Worm (Caenorhabditis elegans) whole organism, L1 larva: ENCODE data around the gene Y75B12A.2.

Source experiments
- C04F5.9 ChIP-seq: sonication (generic microtip); optimal IDR thresholded peaks from 2 replicates; lab custom pipeline; 2016; ENCODE audit warnings: missing genetic modification characterization, missing compliant biosample characterization
- C34B4.2 ChIP-seq: sonication (generic microtip); optimal IDR thresholded peaks from 2 replicates; lab custom pipeline; 2017; ENCODE audit warnings: mild to moderate bottlenecking, missing genetic modification characterization, missing compliant biosample characterization
- aha-1 ChIP-seq: fragments of 150-350 bp; optimal IDR thresholded peaks from 2 replicates; lab custom pipeline; 2014; ENCODE audit warnings: missing biosample characterization, missing genetic modification characterization
- alr-1 ChIP-seq: fragments of 200-800 bp; sonication (Bioruptor generic); optimal IDR thresholded peaks from 2 replicates; lab custom pipeline; 2018; ENCODE audit warnings: borderline replicate concordance, mild to moderate bottlenecking, missing genetic modification characterization, missing compliant biosample characterization
- aly-2 ChIP-seq: fragments of 150-350 bp; optimal IDR thresholded peaks from 2 replicates; lab custom pipeline; 2014; ENCODE audit warnings: missing biosample characterization, missing genetic modification characterization
- blmp-1 ChIP-seq: fragments of 150-350 bp; optimal IDR thresholded peaks from 2 replicates; lab custom pipeline; 2014; ENCODE audit warnings: missing biosample characterization, missing genetic modification characterization
- ceh-8 ChIP-seq: fragments of 200-800 bp; sonication (Bioruptor generic); optimal IDR thresholded peaks from 2 replicates; lab custom pipeline; 2018; ENCODE audit warnings: mild to moderate bottlenecking, missing genetic modification characterization, moderate library complexity, missing compliant biosample characterization
- ceh-90 ChIP-seq: sonication (generic microtip); optimal IDR thresholded peaks from 2 replicates; lab custom pipeline; 2016; ENCODE audit warnings: missing genetic modification characterization, missing compliant biosample characterization
- dpl-1 ChIP-seq, 3 experiments: fragments of 150-350 bp in 2 of 3; sonication (generic microtip) in 1 of 3; optimal IDR thresholded peaks; 2 replicates each; lab custom pipeline; 2014 to 2017; ENCODE audit warnings: missing biosample characterization in 3 of 3, missing genetic modification characterization in 3 of 3, missing genetic modification reagents in 3 of 3
- dsc-1 ChIP-seq: sonication (generic microtip); optimal IDR thresholded peaks from 2 replicates; lab custom pipeline; 2016; ENCODE audit warnings: mild to moderate bottlenecking, missing genetic modification characterization, missing compliant biosample characterization
- efl-1 ChIP-seq, 4 experiments: fragments of 150-350 bp; optimal IDR thresholded peaks in 3 of 4; peaks in 1 of 4; 1 replicate in 1 of 4; 2 replicates in 3 of 4; lab custom pipeline; 2014; ENCODE audit warnings: missing biosample characterization in 2 of 4, missing genetic modification characterization in 2 of 4, missing genetic modification reagents in 2 of 4
- efl-3 ChIP-seq: fragments of 200-800 bp; sonication (Bioruptor generic); optimal IDR thresholded peaks from 2 replicates; lab custom pipeline; 2018; ENCODE audit warnings: mild to moderate bottlenecking, missing genetic modification characterization, missing compliant biosample characterization
- egl-27 ChIP-seq, 2 experiments: fragments of 150-350 bp in 1 of 2; sonication (generic microtip); optimal IDR thresholded peaks; 3 replicates each; lab custom pipeline; 2017 to 2018; ENCODE audit warnings: missing biosample characterization in 2 of 2, missing genetic modification characterization in 2 of 2, missing genetic modification reagents in 2 of 2
- elt-2 ChIP-seq: sonication (generic microtip); optimal IDR thresholded peaks from 2 replicates; lab custom pipeline; 2016; ENCODE audit warnings: missing genetic modification characterization, mild to moderate bottlenecking, inconsistent platforms, missing compliant biosample characterization, missing genetic modification reagents
- elt-3 ChIP-seq, 6 experiments: fragments of 150-350 bp in 1 of 6; sonication (generic microtip); optimal IDR thresholded peaks; 2 replicates each; lab custom pipeline; 2017 to 2018; ENCODE audit warnings: missing biosample characterization in 6 of 6, missing genetic modification characterization in 6 of 6, inconsistent platforms in 1 of 6
- ets-5 ChIP-seq: fragments of 200-800 bp; sonication (Bioruptor generic); IDR thresholded peaks from 2 replicates; pipeline ENCODE4 v1.3.6; 2022; ENCODE audit warnings: missing genetic modification characterization, missing compliant biosample characterization
- fkh-10 ChIP-seq: sonication (generic microtip); optimal IDR thresholded peaks from 2 replicates; lab custom pipeline; 2017; ENCODE audit warnings: missing biosample characterization, missing genetic modification reagents, missing genetic modification characterization
- fkh-4 ChIP-seq: sonication (generic microtip); optimal IDR thresholded peaks from 2 replicates; lab custom pipeline; 2016; ENCODE audit warnings: missing compliant biosample characterization, missing genetic modification characterization, borderline replicate concordance
- hlh-17 ChIP-seq: fragments of 200-800 bp; sonication (Bioruptor generic); optimal IDR thresholded peaks from 2 replicates; lab custom pipeline; 2018; ENCODE audit warnings: missing genetic modification characterization, mild to moderate bottlenecking, missing compliant biosample characterization, moderate library complexity, borderline replicate concordance
- hlh-4 ChIP-seq: sonication (generic microtip); optimal IDR thresholded peaks from 2 replicates; lab custom pipeline; 2016; ENCODE audit warnings: mild to moderate bottlenecking, missing genetic modification characterization, missing compliant biosample characterization
- hpl-2 ChIP-seq: fragments of 150-350 bp; optimal IDR thresholded peaks from 2 replicates; lab custom pipeline; 2014; ENCODE audit warnings: missing biosample characterization, missing genetic modification reagents, missing genetic modification characterization
- irx-1 ChIP-seq: sonication (generic microtip); optimal IDR thresholded peaks from 2 replicates; lab custom pipeline; 2016; ENCODE audit warnings: missing genetic modification characterization, missing compliant biosample characterization
- lin-13 ChIP-seq: fragments of 150-350 bp; optimal IDR thresholded peaks from 2 replicates; lab custom pipeline; 2014; ENCODE audit warnings: missing biosample characterization, missing genetic modification reagents, missing genetic modification characterization
- lin-15B ChIP-seq: fragments of 150-350 bp; sonication (generic microtip); optimal IDR thresholded peaks from 3 replicates; lab custom pipeline; 2014; ENCODE audit warnings: missing biosample characterization, missing genetic modification characterization
- lir-3 ChIP-seq: sonication (generic microtip); optimal IDR thresholded peaks from 2 replicates; lab custom pipeline; 2016; ENCODE audit warnings: mild to moderate bottlenecking, missing genetic modification characterization, moderate library complexity, missing compliant biosample characterization; ENCODE audit not compliant: poor library complexity
- mab-9 ChIP-seq: fragments of 200-800 bp; sonication (Bioruptor generic); IDR thresholded peaks from 2 replicates; pipeline ENCODE4 v1.3.6; 2022; ENCODE audit warnings: missing genetic modification reagents, missing genetic modification characterization, missing compliant biosample characterization
- mdl-1 ChIP-seq, 2 experiments: fragments of 150-350 bp; optimal IDR thresholded peaks; 2 replicates each; lab custom pipeline; 2014 to 2017; ENCODE audit warnings: missing biosample characterization in 2 of 2, missing genetic modification characterization in 2 of 2, inconsistent platforms in 1 of 2
- mef-2 ChIP-seq: fragments of 150-350 bp; optimal IDR thresholded peaks from 2 replicates; lab custom pipeline; 2014; ENCODE audit warnings: missing biosample characterization, missing genetic modification characterization
- mep-1 ChIP-seq: fragments of 150-350 bp; optimal IDR thresholded peaks from 2 replicates; lab custom pipeline; 2014; ENCODE audit warnings: missing biosample characterization, missing genetic modification characterization
- nhr-12 ChIP-seq: sonication (generic microtip); optimal IDR thresholded peaks from 2 replicates; lab custom pipeline; 2017; ENCODE audit warnings: missing biosample characterization, missing genetic modification characterization
- nhr-20 ChIP-seq: sonication (generic microtip); optimal IDR thresholded peaks from 2 replicates; lab custom pipeline; 2016; ENCODE audit warnings: mild to moderate bottlenecking, missing genetic modification characterization, missing compliant biosample characterization
- nhr-237 ChIP-seq: fragments of 150-350 bp; optimal IDR thresholded peaks from 2 replicates; lab custom pipeline; 2014; ENCODE audit warnings: missing biosample characterization, missing genetic modification characterization
- nhr-47 ChIP-seq: sonication (generic microtip); optimal IDR thresholded peaks from 2 replicates; lab custom pipeline; 2016; ENCODE audit warnings: mild to moderate bottlenecking, missing genetic modification characterization, moderate library complexity, missing compliant biosample characterization
- nhr-71 ChIP-seq: sonication (generic microtip); optimal IDR thresholded peaks from 2 replicates; lab custom pipeline; 2016; ENCODE audit warnings: mild to moderate bottlenecking, missing genetic modification characterization, moderate library complexity, missing compliant biosample characterization
- nhr-77 ChIP-seq: fragments of 150-350 bp; optimal IDR thresholded peaks from 2 replicates; lab custom pipeline; 2014; ENCODE audit warnings: missing biosample characterization, missing genetic modification characterization
- nhr-85 ChIP-seq: sonication (generic microtip); peaks from one replicate; lab custom pipeline; 2016; ENCODE audit warnings: missing genetic modification characterization, inconsistent platforms, missing compliant biosample characterization
- pag-3 ChIP-seq: sonication (generic microtip); optimal IDR thresholded peaks from 2 replicates; lab custom pipeline; 2017; ENCODE audit warnings: missing genetic modification characterization, mild to moderate bottlenecking, missing compliant biosample characterization, antibody characterized with exemption, borderline replicate concordance; ENCODE audit not compliant: insufficient read depth
- pax-3 ChIP-seq: fragments of 200-800 bp; sonication (Bioruptor generic); optimal IDR thresholded peaks from 2 replicates; lab custom pipeline; 2018; ENCODE audit warnings: mild to moderate bottlenecking, missing genetic modification characterization, moderate library complexity, missing compliant biosample characterization
- rnt-1 ChIP-seq: sonication (generic microtip); optimal IDR thresholded peaks from 2 replicates; lab custom pipeline; 2016; ENCODE audit warnings: mild to moderate bottlenecking, missing genetic modification characterization, moderate library complexity, missing compliant biosample characterization
- skn-1 ChIP-seq: fragments of 150-350 bp; optimal IDR thresholded peaks from 2 replicates; lab custom pipeline; 2014; ENCODE audit warnings: missing biosample characterization, missing genetic modification characterization
- snpc-4 ChIP-seq: fragments of 150-350 bp; optimal IDR thresholded peaks from 2 replicates; lab custom pipeline; 2014; ENCODE audit warnings: missing biosample characterization, missing genetic modification characterization
- sox-4 ChIP-seq: sonication (generic microtip); optimal IDR thresholded peaks from 2 replicates; lab custom pipeline; 2016; ENCODE audit warnings: missing genetic modification characterization, missing compliant biosample characterization
- tlp-1 ChIP-seq: fragments of 150-350 bp; optimal IDR thresholded peaks from 2 replicates; lab custom pipeline; 2014; ENCODE audit warnings: missing biosample characterization, missing genetic modification characterization
- unc-30 ChIP-seq: sonication (generic microtip); optimal IDR thresholded peaks from 2 replicates; lab custom pipeline; 2017; ENCODE audit warnings: missing biosample characterization, missing genetic modification characterization
- unc-98 ChIP-seq: fragments of 200-800 bp; sonication (Bioruptor generic); IDR thresholded peaks from 2 replicates; pipeline ENCODE4 v1.3.6; 2022; ENCODE audit warnings: missing genetic modification characterization, missing compliant biosample characterization
- xbp-1 ChIP-seq: sonication (generic microtip); optimal IDR thresholded peaks from 2 replicates; lab custom pipeline; 2016; ENCODE audit warnings: missing genetic modification characterization, missing compliant biosample characterization
- zag-1 ChIP-seq: fragments of 150-350 bp; optimal IDR thresholded peaks from 2 replicates; lab custom pipeline; 2014; ENCODE audit warnings: missing biosample characterization, missing genetic modification characterization
- zip-4 ChIP-seq: fragments of 200-800 bp; sonication (Bioruptor generic); optimal IDR thresholded peaks from 2 replicates; lab custom pipeline; 2018; ENCODE audit warnings: mild to moderate bottlenecking, missing genetic modification characterization, moderate library complexity, missing compliant biosample characterization
- ztf-11 ChIP-seq, 2 experiments: sonication (generic microtip); optimal IDR thresholded peaks; 2 replicates each; lab custom pipeline; 2016 to 2017; ENCODE audit warnings: missing genetic modification characterization in 2 of 2, missing biosample characterization in 1 of 2, missing compliant biosample characterization in 1 of 2
- ztf-4 ChIP-seq: fragments of 150-350 bp; optimal IDR thresholded peaks from 2 replicates; lab custom pipeline; 2014; ENCODE audit warnings: missing biosample characterization, missing genetic modification characterization

Gene Y75B12A.2

DNA sequence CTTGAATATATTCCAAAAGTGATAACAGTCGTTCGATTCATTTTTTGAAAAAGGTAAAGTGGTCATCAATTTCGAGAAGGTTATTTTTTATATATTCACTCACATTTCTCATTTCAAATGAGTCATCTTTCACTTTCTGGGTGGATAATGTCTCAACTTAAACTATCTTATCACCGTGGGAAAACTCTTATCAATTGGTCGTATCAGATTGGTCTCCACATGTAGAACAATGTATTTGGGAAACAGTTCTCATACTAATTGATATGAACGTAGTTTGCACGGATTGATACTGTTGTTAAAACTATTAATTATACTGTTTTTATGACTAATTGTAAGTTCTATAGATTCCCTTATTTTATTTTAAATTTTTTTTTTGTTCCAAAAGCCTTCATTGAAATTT is 24.5 kb downstream of the Y75B12A.2 start:
- no peak for TF ChIP-seq dsc-1 (tag; lab: Kevin White, UChicago)
- peak; percentile 45 for TF ChIP-seq elt-2 (tag; lab: Kevin White, UChicago)
- TF ChIP-seq elt-3 (tag; optimal IDR thresholded peaks at IDR 0.05; lab: Kevin White, UChicago): peak in 1 of 6 experiments; percentile 14

DNA sequence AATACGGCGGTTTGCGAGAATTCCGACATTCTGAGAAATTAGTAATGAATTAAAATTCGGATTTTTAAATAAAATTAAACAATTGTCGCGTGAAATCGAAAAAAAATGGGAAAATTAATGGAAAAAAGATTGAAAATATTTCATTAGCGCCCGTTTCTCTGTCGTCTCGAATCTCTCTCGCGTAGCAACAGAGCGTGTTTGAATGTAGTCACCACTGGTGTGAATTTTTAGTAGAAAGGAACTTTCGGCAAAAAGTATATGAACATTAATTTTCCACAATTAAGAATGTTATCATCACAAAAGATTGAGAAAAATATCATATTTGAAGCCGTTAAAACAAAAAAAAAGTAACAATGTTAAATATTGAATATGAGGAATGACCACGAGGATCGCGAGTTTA is 27.4 kb downstream of the Y75B12A.2 start, which contains the start of gene aipl-1:
Gene aipl-1 (minus strand): TSS at position 30 of the 400 bp plus-strand sequence.
- TF ChIP-seq alr-1 (no peak), ztf-4 (no peak), skn-1 (tag; lab: Kevin White, UChicago) (peak; percentile 86), pag-3 (no peak), mep-1 (tag; lab: Kevin White, UChicago) (peak; percentile 84), hpl-2 (no peak), unc-30 (tag; lab: Kevin White, UChicago) (no peak), tlp-1 (tag; lab: Kevin White, UChicago) (no peak), C34B4.2 (tag; lab: Kevin White, UChicago) (no peak), dpl-1 (GFP tag; optimal IDR thresholded peaks at IDR 0.05; lab: Kevin White, UChicago) (peak; percentile 85 to 90 (median 87)), fkh-10 (GFP tag; lab: Kevin White, UChicago) (peak; percentile 47), ceh-8 (no peak), lin-15B (tag; lab: Kevin White, UChicago) (peak; percentile 94), nhr-47 (tag; lab: Kevin White, UChicago) (peak; percentile 79), zag-1 (tag; lab: Kevin White, UChicago) (no peak), aha-1 (tag; lab: Kevin White, UChicago) (no peak), hlh-17 (no peak), snpc-4 (tag; lab: Kevin White, UChicago) (peak; percentile 68), xbp-1 (tag; lab: Kevin White, UChicago) (peak; percentile 69), efl-3 (GFP tag; lab: Kevin White, UChicago) (no peak), mef-2 (tag; lab: Kevin White, UChicago) (peak; percentile 43), nhr-71 (tag; lab: Kevin White, UChicago) (peak; percentile 87), nhr-20 (tag; lab: Kevin White, UChicago) (peak; percentile 78), sox-4 (no peak), elt-2 (tag; lab: Kevin White, UChicago) (peak; percentile 21), mdl-1 (tag; optimal IDR thresholded peaks at IDR 0.05; lab: Kevin White, UChicago) (peak in 1 of 2 experiments; percentile 59), ceh-90 (tag; lab: Kevin White, UChicago) (no peak), mab-9 (no peak), nhr-237 (tag; lab: Kevin White, UChicago) (peak; percentile 6), efl-1 (optimal IDR thresholded peaks at IDR 0.05; lab: Kevin White, UChicago) (peak; percentile 90 to 92), efl-1 (GFP tag; optimal IDR thresholded peaks at IDR 0.05 in 1 of 2; lab: Kevin White, UChicago) (peak; percentile 88 to 99), nhr-12 (no peak), aly-2 (no peak), nhr-77 (tag; lab: Kevin White, UChicago) (peak; percentile 76), hlh-4 (tag; lab: Kevin White, UChicago) (no peak), rnt-1 (peak; percentile 93), blmp-1 (tag; lab: Kevin White, UChicago) (peak; percentile 95), nhr-85 (peak; percentile 47), fkh-4 (no peak), unc-98 (GFP tag; lab: Robert Waterston, UW) (no peak), ztf-11 (tag; optimal IDR thresholded peaks at IDR 0.05; lab: Kevin White, UChicago) (peak in 1 of 2 experiments; percentile 67), lir-3 (peak; percentile 83), ets-5 (GFP tag; lab: Robert Waterston, UW) (no peak), lin-13 (GFP tag; lab: Kevin White, UChicago) (peak; percentile 81), C04F5.9 (tag; lab: Kevin White, UChicago) (no peak), zip-4 (no peak), egl-27 (tag; optimal IDR thresholded peaks at IDR 0.05; lab: Kevin White, UChicago) (no peak), pax-3 (tag; lab: Kevin White, UChicago) (peak; percentile 89), irx-1 (peak; percentile 13)
